Fruit fly (Drosophila melanogaster) whole organism, embryonic: ENCODE results near the gene Herc4.

ENCODE experiments used
- CG12071 ChIP-seq: fragments of 200-800 bp; sonication (Bioruptor generic); optimal IDR thresholded peaks from 3 replicates; lab custom pipeline; 2018; ENCODE audit warnings: missing biosample characterization, mild to moderate bottlenecking, missing genetic modification characterization
- CG13287 ChIP-seq: fragments of 200-800 bp; sonication (Bioruptor generic); IDR thresholded peaks from 2 replicates; pipeline ENCODE4 v1.3.6; 2022; ENCODE audit warnings: missing biosample characterization, missing genetic modification characterization; ENCODE audit not compliant: partially characterized antibody
- CG16813 ChIP-seq: fragments of 200-800 bp; sonication (Bioruptor generic); IDR thresholded peaks from 3 replicates; pipeline ENCODE4 v1.3.6; 2022; ENCODE audit warnings: missing biosample characterization, missing genetic modification characterization; ENCODE audit not compliant: partially characterized antibody
- CG16815 ChIP-seq: fragments of 200-800 bp; sonication (Bioruptor generic); optimal IDR thresholded peaks from 3 replicates; lab custom pipeline; 2017; ENCODE audit warnings: missing biosample characterization, mild to moderate bottlenecking, missing genetic modification characterization
- CG17829 ChIP-seq: fragments of 200-800 bp; optimal IDR thresholded peaks from 2 replicates; lab custom pipeline; 2019; ENCODE audit warnings: missing biosample characterization, mild to moderate bottlenecking, missing genetic modification characterization, moderate library complexity
- CG17912 ChIP-seq: fragments of 200-800 bp; sonication (Bioruptor generic); optimal IDR thresholded peaks from 2 replicates; lab custom pipeline; 2018; ENCODE audit warnings: missing biosample characterization, mild to moderate bottlenecking, missing genetic modification characterization
- CG1792 ChIP-seq: fragments of 200-800 bp; sonication (Bioruptor generic); optimal IDR thresholded peaks from 2 replicates; lab custom pipeline; 2016; ENCODE audit warnings: missing biosample characterization, missing genetic modification characterization
- CG1832 ChIP-seq: fragments of 200-800 bp; sonication (Bioruptor generic); optimal IDR thresholded peaks from 2 replicates; lab custom pipeline; 2017; ENCODE audit warnings: missing biosample characterization, mild to moderate bottlenecking, missing genetic modification characterization, inconsistent platforms
- CG18764 ChIP-seq: fragments of 200-800 bp; sonication (Bioruptor generic); optimal IDR thresholded peaks from 3 replicates; lab custom pipeline; 2016; ENCODE audit warnings: missing biosample characterization, missing genetic modification characterization
- CG30403 ChIP-seq: fragments of 200-800 bp; sonication (Bioruptor generic); optimal IDR thresholded peaks from 3 replicates; lab custom pipeline; 2016; ENCODE audit warnings: missing biosample characterization, missing genetic modification characterization
- CG34376 ChIP-seq: fragments of 200-800 bp; sonication (Bioruptor generic); optimal IDR thresholded peaks from 2 replicates; lab custom pipeline; 2018; ENCODE audit warnings: missing biosample characterization, mild to moderate bottlenecking, missing genetic modification characterization
- CG42726 ChIP-seq: fragments of 200-800 bp; sonication (Bioruptor generic); IDR thresholded peaks from 2 replicates; pipeline ENCODE4 v1.3.6; 2022; ENCODE audit warnings: missing biosample characterization, missing genetic modification characterization; ENCODE audit not compliant: partially characterized antibody
- CG4360 ChIP-seq: fragments of 200-800 bp; sonication (Bioruptor generic); IDR thresholded peaks from 2 replicates; pipeline ENCODE4 v1.3.6; 2022; ENCODE audit warnings: missing biosample characterization, missing genetic modification characterization
- CG4424 ChIP-seq: fragments of 200-800 bp; sonication (Bioruptor generic); optimal IDR thresholded peaks from 3 replicates; lab custom pipeline; 2016; ENCODE audit warnings: missing biosample characterization, missing genetic modification characterization
- CG6272 ChIP-seq: fragments of 200-800 bp; sonication (Bioruptor generic); IDR thresholded peaks from 2 replicates; pipeline ENCODE4 v1.3.6; 2022; ENCODE audit warnings: missing biosample characterization, missing genetic modification characterization
- CG6689 ChIP-seq: fragments of 200-800 bp; sonication (Bioruptor generic); IDR thresholded peaks from 2 replicates; pipeline ENCODE4 v1.3.6; 2022; ENCODE audit warnings: missing biosample characterization, missing genetic modification characterization
- CG7372 ChIP-seq: fragments of 200-800 bp; sonication (Bioruptor generic); IDR thresholded peaks from 2 replicates; pipeline ENCODE4 v1.3.6; 2022; ENCODE audit warnings: missing biosample characterization, missing genetic modification characterization
- CG7786 ChIP-seq: fragments of 200-800 bp; sonication (Bioruptor generic); optimal IDR thresholded peaks from 2 replicates; lab custom pipeline; 2016; ENCODE audit warnings: missing biosample characterization, missing genetic modification characterization
- CG7928 ChIP-seq: fragments of 200-800 bp; sonication (Bioruptor generic); optimal IDR thresholded peaks from 2 replicates; lab custom pipeline; 2017; ENCODE audit warnings: missing biosample characterization, mild to moderate bottlenecking, missing genetic modification characterization
- CG8359 ChIP-seq: fragments of 200-800 bp; sonication (Bioruptor generic); optimal IDR thresholded peaks from 2 replicates; lab custom pipeline; 2017; ENCODE audit warnings: missing biosample characterization, mild to moderate bottlenecking, missing genetic modification characterization, borderline replicate concordance
- CG9727 ChIP-seq: fragments of 200-800 bp; sonication (Bioruptor generic); optimal IDR thresholded peaks from 3 replicates; lab custom pipeline; 2017; ENCODE audit warnings: missing biosample characterization, mild to moderate bottlenecking, missing genetic modification characterization
- CG9876 ChIP-seq: fragments of 200-800 bp; sonication (Bioruptor generic); optimal IDR thresholded peaks from 2 replicates; lab custom pipeline; 2016; ENCODE audit warnings: missing biosample characterization, missing genetic modification characterization
- CG9932 ChIP-seq: fragments of 200-800 bp; sonication (Bioruptor generic); IDR thresholded peaks from 2 replicates; pipeline ENCODE4 v1.3.6; 2022; ENCODE audit warnings: missing biosample characterization, missing genetic modification characterization
- D ChIP-seq, 2 experiments: fragments of 200-800 bp in 1 of 2; fragments of >200 bp in 1 of 2; sonication (Bioruptor generic) in 1 of 2; optimal IDR thresholded peaks; 2 replicates in 1 of 2; 3 replicates in 1 of 2; lab custom pipeline; 2017; ENCODE audit warnings: mild to moderate bottlenecking in 1 of 2, missing biosample characterization in 1 of 2, missing genetic modification characterization in 1 of 2, missing genetic modification reagents in 1 of 2
- Dll ChIP-seq: fragments of 200-800 bp; sonication (Bioruptor generic); IDR thresholded peaks from 4 replicates; pipeline ENCODE4 v1.3.6; 2022; ENCODE audit warnings: missing biosample characterization, missing genetic modification characterization; ENCODE audit not compliant: partially characterized antibody
- Doc2 ChIP-seq: fragments of 200-800 bp; sonication (Bioruptor generic); IDR thresholded peaks from 2 replicates; pipeline ENCODE4 v1.3.6; 2022; ENCODE audit warnings: missing biosample characterization, missing genetic modification characterization
- HmgD ChIP-seq: fragments of 200-800 bp; sonication (Bioruptor generic); optimal IDR thresholded peaks from 3 replicates; lab custom pipeline; 2016; ENCODE audit warnings: missing biosample characterization, missing genetic modification characterization
- MBD-R2 ChIP-seq: fragments of 200-800 bp; sonication (Bioruptor generic); IDR thresholded peaks from 2 replicates; pipeline ENCODE4 v1.3.6; 2022; ENCODE audit warnings: missing biosample characterization, missing genetic modification characterization
- Opbp ChIP-seq: fragments of 200-800 bp; sonication (Bioruptor generic); IDR thresholded peaks from 3 replicates; pipeline ENCODE4 v1.3.6; 2022; ENCODE audit warnings: missing biosample characterization, missing genetic modification characterization; ENCODE audit not compliant: partially characterized antibody
- ash1 ChIP-seq: fragments of 200-800 bp; sonication (Bioruptor generic); optimal IDR thresholded peaks from 2 replicates; lab custom pipeline; 2018; ENCODE audit warnings: missing biosample characterization, mild to moderate bottlenecking, missing genetic modification characterization
- cas ChIP-seq: fragments of 200-800 bp; sonication (Bioruptor generic); IDR thresholded peaks from 2 replicates; pipeline ENCODE4 v1.3.6; 2022; ENCODE audit warnings: missing biosample characterization, missing genetic modification characterization
- crc ChIP-seq: fragments of 200-800 bp; sonication (Bioruptor generic); optimal IDR thresholded peaks from 2 replicates; lab custom pipeline; 2016; ENCODE audit warnings: missing biosample characterization, missing genetic modification characterization
- ewg ChIP-seq: fragments of 200-800 bp; sonication (Bioruptor generic); optimal IDR thresholded peaks from 3 replicates; lab custom pipeline; 2017; ENCODE audit warnings: mild to moderate bottlenecking, missing biosample characterization, missing genetic modification reagents, missing genetic modification characterization
- gem ChIP-seq: fragments of 200-800 bp; sonication (Bioruptor generic); optimal IDR thresholded peaks from 2 replicates; lab custom pipeline; 2019; ENCODE audit warnings: missing biosample characterization, mild to moderate bottlenecking, missing genetic modification characterization, moderate library complexity
- grau ChIP-seq: fragments of 200-800 bp; optimal IDR thresholded peaks from 3 replicates; lab custom pipeline; 2019; ENCODE audit warnings: missing biosample characterization, mild to moderate bottlenecking, missing genetic modification characterization, moderate library complexity
- ham ChIP-seq: fragments of 200-800 bp; sonication (Bioruptor generic); IDR thresholded peaks from 2 replicates; pipeline ENCODE4 v1.3.6; 2022; ENCODE audit warnings: missing biosample characterization, missing genetic modification characterization
- lmd ChIP-seq: fragments of 200-800 bp; sonication (Bioruptor generic); IDR thresholded peaks from 2 replicates; pipeline ENCODE4 v1.3.6; 2022; ENCODE audit warnings: missing biosample characterization, missing genetic modification characterization
- luna ChIP-seq: fragments of 200-800 bp; sonication (Bioruptor generic); optimal IDR thresholded peaks from 2 replicates; lab custom pipeline; 2016; ENCODE audit warnings: missing biosample characterization, missing genetic modification characterization
- maf-S ChIP-seq: fragments of 200-800 bp; sonication (Bioruptor generic); optimal IDR thresholded peaks from 2 replicates; lab custom pipeline; 2016; ENCODE audit warnings: missing biosample characterization, missing genetic modification characterization
- odd ChIP-seq: fragments of 200-800 bp; sonication (Bioruptor generic); optimal IDR thresholded peaks from 2 replicates; lab custom pipeline; 2017; ENCODE audit warnings: missing biosample characterization, mild to moderate bottlenecking, missing genetic modification characterization
- phol ChIP-seq: fragments of 200-800 bp; sonication (Bioruptor generic); optimal IDR thresholded peaks from 3 replicates; lab custom pipeline; 2018; ENCODE audit warnings: missing biosample characterization, mild to moderate bottlenecking, missing genetic modification characterization, moderate library complexity
- pros ChIP-seq: fragments of 200-800 bp; sonication (Bioruptor generic); optimal IDR thresholded peaks from 3 replicates; lab custom pipeline; 2019; ENCODE audit warnings: missing biosample characterization, mild to moderate bottlenecking, missing genetic modification characterization, moderate library complexity
- repo ChIP-seq: fragments of 200-800 bp; sonication (Bioruptor generic); optimal IDR thresholded peaks from 2 replicates; lab custom pipeline; 2016; ENCODE audit warnings: missing biosample characterization, missing genetic modification characterization
- run ChIP-seq: fragments of 200-800 bp; sonication (Bioruptor generic); optimal IDR thresholded peaks from 3 replicates; lab custom pipeline; 2018; ENCODE audit warnings: missing biosample characterization, mild to moderate bottlenecking, missing genetic modification characterization
- sim ChIP-seq: fragments of 200-800 bp; sonication (Bioruptor generic); IDR thresholded peaks from 2 replicates; pipeline ENCODE4 v1.3.6; 2022; ENCODE audit warnings: missing biosample characterization, missing genetic modification characterization
- sqz ChIP-seq: fragments of 200-800 bp; sonication (Bioruptor generic); optimal IDR thresholded peaks from 3 replicates; lab custom pipeline; 2018; ENCODE audit warnings: missing biosample characterization, mild to moderate bottlenecking, missing genetic modification characterization
- tap ChIP-seq: fragments of 200-800 bp; optimal IDR thresholded peaks from 3 replicates; lab custom pipeline; 2019; ENCODE audit warnings: missing biosample characterization, mild to moderate bottlenecking, missing genetic modification characterization, moderate library complexity
- tio ChIP-seq: fragments of 200-800 bp; sonication (Bioruptor generic); optimal IDR thresholded peaks from 2 replicates; lab custom pipeline; 2017; ENCODE audit warnings: missing biosample characterization, missing genetic modification characterization, inconsistent platforms
- tna ChIP-seq: fragments of 200-800 bp; sonication (Bioruptor generic); IDR thresholded peaks from 2 replicates; pipeline ENCODE4 v1.3.6; 2022; ENCODE audit warnings: missing biosample characterization, missing genetic modification characterization; ENCODE audit not compliant: partially characterized antibody
- unpg ChIP-seq: fragments of 200-800 bp; sonication (Bioruptor generic); optimal IDR thresholded peaks from 3 replicates; lab custom pipeline; 2018; ENCODE audit warnings: missing biosample characterization, mild to moderate bottlenecking, missing genetic modification characterization, moderate library complexity

Gene Herc4

dm6 chr3L:1342133-1342580 lies 28.7 kb downstream of the Herc4 start, which contains the start of gene indra (continued):
- TF ChIP-seq CG34376 (GFP tag; lab: Kevin White, UChicago) (no peak), CG4360 (GFP tag; lab: Robert Waterston, UW) (no peak), CG42726 (GFP tag; lab: Robert Waterston, UW) (no peak), MBD-R2 (GFP tag; lab: Robert Waterston, UW) (peak; percentile 65), CG6689 (GFP tag; lab: Robert Waterston, UW) (peak; percentile 56; the same call in 1 of the 2 replicates), D (optimal IDR thresholded peaks at IDR 0.05; lab: Kevin White, UChicago) (no peak), D (GFP tag; optimal IDR thresholded peaks at IDR 0.05; lab: Kevin White, UChicago) (no peak), gem (tag; lab: Kevin White, UChicago) (peak; percentile 73), ham (GFP tag; lab: Robert Waterston, UW) (no peak), odd (GFP tag; lab: Kevin White, UChicago) (no peak), Dll (GFP tag; lab: Robert Waterston, UW) (peak; percentile 57; the same call in 2 of the 4 replicates), sim (GFP tag; lab: Robert Waterston, UW) (no peak), run (no peak), CG7928 (GFP tag; lab: Kevin White, UChicago) (no peak), CG8359 (GFP tag; lab: Kevin White, UChicago) (no peak), CG30403 (peak; percentile 71), CG9876 (GFP tag; lab: Kevin White, UChicago) (peak; percentile 52), sqz (GFP tag; lab: Kevin White, UChicago) (peak; percentile 92), unpg (GFP tag; lab: Kevin White, UChicago) (peak; percentile 56), CG16815 (GFP tag; lab: Kevin White, UChicago) (peak; percentile 9), CG1832 (GFP tag; lab: Kevin White, UChicago) (no peak), luna (peak; percentile 18), CG18764 (GFP tag; lab: Kevin White, UChicago) (peak; percentile 25), CG7372 (GFP tag; lab: Robert Waterston, UW) (peak; percentile 26; the same call in 1 of the 2 replicates), crc (GFP tag; lab: Kevin White, UChicago) (no peak), CG17912 (GFP tag; lab: Kevin White, UChicago) (no peak), phol (tag; lab: Kevin White, UChicago) (peak; percentile 77), CG12071 (no peak), CG17829 (tag; lab: Kevin White, UChicago) (peak; percentile 46), HmgD (GFP tag; lab: Kevin White, UChicago) (no peak), repo (GFP tag; lab: Kevin White, UChicago) (peak; percentile 12), tna (GFP tag; lab: Robert Waterston, UW) (no peak; the same call in 1 of the 2 replicates), CG9727 (GFP tag; lab: Kevin White, UChicago) (peak; percentile 51), Opbp (GFP tag; lab: Robert Waterston, UW) (peak; percentile 71; the same call in 2 of the 3 replicates), cas (GFP tag; lab: Robert Waterston, UW) (peak; percentile 56; the same call in 1 of the 2 replicates), lmd (GFP tag; lab: Robert Waterston, UW) (peak; percentile 37; the same call in 1 of the 2 replicates), CG9932 (GFP tag; lab: Robert Waterston, UW) (peak; percentile 72), ewg (GFP tag; lab: Kevin White, UChicago) (peak; percentile 54), tio (GFP tag; lab: Kevin White, UChicago) (no peak), ash1 (GFP tag; lab: Kevin White, UChicago) (no peak), tap (tag; lab: Kevin White, UChicago) (no peak), CG6272 (no peak), CG13287 (GFP tag; lab: Robert Waterston, UW) (peak; percentile 67; the same call in 1 of the 2 replicates), CG7786 (GFP tag; lab: Kevin White, UChicago) (peak; percentile 74), CG1792 (GFP tag; lab: Kevin White, UChicago) (peak; percentile 62), CG16813 (GFP tag; lab: Robert Waterston, UW) (peak; percentile 60), grau (tag; lab: Kevin White, UChicago) (peak; percentile 70), pros (GFP tag; lab: Kevin White, UChicago) (no peak), Doc2 (GFP tag; lab: Robert Waterston, UW) (no peak), maf-S (GFP tag; lab: Kevin White, UChicago) (no peak), CG4424 (GFP tag; lab: Kevin White, UChicago) (peak; percentile 6)
